Worm (Caenorhabditis elegans) whole organism, young adult: ENCODE measurements around the gene Y51A2B.6.
A peak's percentile ranks its signal among the peaks of the same experiment; 100 is the strongest.

Source experiments
- B0035.1 ChIP-seq: sonication (generic microtip); optimal IDR thresholded peaks from 2 replicates; lab custom pipeline; 2016; ENCODE audit warnings: missing genetic modification characterization, mild to moderate bottlenecking, missing compliant biosample characterization, missing genotype, missing genetic modification reagents
- B0261.1 ChIP-seq: sonication (generic microtip); optimal IDR thresholded peaks from 2 replicates; lab custom pipeline; 2016; ENCODE audit warnings: mild to moderate bottlenecking, missing genetic modification characterization, moderate library complexity, missing compliant biosample characterization
- D2030.7 ChIP-seq: fragments of 200-800 bp; sonication (Bioruptor generic); IDR thresholded peaks from 2 replicates; pipeline ENCODE4 v1.3.6; 2022; ENCODE audit warnings: missing genetic modification reagents, missing genetic modification characterization, missing compliant biosample characterization
- F10E7.11 ChIP-seq: sonication (generic microtip); optimal IDR thresholded peaks from 2 replicates; lab custom pipeline; 2017; ENCODE audit warnings: mild to moderate bottlenecking, missing genetic modification characterization, moderate library complexity, missing compliant biosample characterization
- F22D6.2 ChIP-seq: sonication (generic microtip); optimal IDR thresholded peaks from 2 replicates; lab custom pipeline; 2016; ENCODE audit warnings: mild to moderate bottlenecking, missing genetic modification characterization, missing compliant biosample characterization
- F33H1.4 ChIP-seq: fragments of 200-800 bp; sonication (Bioruptor generic); IDR thresholded peaks from 2 replicates; pipeline ENCODE4 v1.3.6; 2022; ENCODE audit warnings: missing genetic modification reagents, missing genetic modification characterization, missing compliant biosample characterization
- F52B5.7 ChIP-seq: sonication (generic microtip); optimal IDR thresholded peaks from 2 replicates; lab custom pipeline; 2016; ENCODE audit warnings: mild to moderate bottlenecking, missing genetic modification characterization, missing compliant biosample characterization
- F55B11.4 ChIP-seq: sonication (generic microtip); optimal IDR thresholded peaks from 2 replicates; lab custom pipeline; 2016; ENCODE audit warnings: missing compliant biosample characterization, missing genetic modification characterization, borderline replicate concordance; ENCODE audit not compliant: insufficient read depth
- F57A8.1 ChIP-seq: fragments of 200-800 bp; sonication (Bioruptor generic); optimal IDR thresholded peaks from 2 replicates; lab custom pipeline; 2018; ENCODE audit warnings: mild to moderate bottlenecking, missing genetic modification characterization, moderate library complexity, missing compliant biosample characterization
- F57C9.4 ChIP-seq: sonication (generic microtip); optimal IDR thresholded peaks from 2 replicates; lab custom pipeline; 2017; ENCODE audit warnings: mild to moderate bottlenecking, missing genetic modification characterization, missing compliant biosample characterization
- Y67H2A.10 ChIP-seq: fragments of 200-800 bp; sonication (Bioruptor generic); conservative IDR thresholded peaks from 2 replicates; pipeline ENCODE4 v1.3.6; 2022; ENCODE audit warnings: missing genetic modification reagents, missing genetic modification characterization, missing compliant biosample characterization
- Y79H2A.3 ChIP-seq: fragments of 200-800 bp; sonication (Bioruptor generic); conservative IDR thresholded peaks from 2 replicates; pipeline ENCODE4 v1.3.6; 2022; ENCODE audit warnings: missing genetic modification reagents, missing genetic modification characterization, missing compliant biosample characterization
- Y95B8A.8 ChIP-seq: fragments of 200-800 bp; sonication (Bioruptor generic); IDR thresholded peaks from 2 replicates; pipeline ENCODE4 v1.3.6; 2022; ENCODE audit warnings: missing genetic modification reagents, missing genetic modification characterization, missing compliant biosample characterization
- ZK185.1 ChIP-seq: sonication (generic microtip); optimal IDR thresholded peaks from 2 replicates; lab custom pipeline; 2016; ENCODE audit warnings: mild to moderate bottlenecking, missing genetic modification characterization, missing compliant biosample characterization; ENCODE audit not compliant: poor library complexity, severe bottlenecking
- ama-1 ChIP-seq, 3 experiments: fragments of 150-350 bp in 1 of 3; sonication (generic microtip) in 2 of 3; optimal IDR thresholded peaks; 2 replicates each; lab custom pipeline; 2014 to 2018; ENCODE audit warnings: missing biosample characterization in 2 of 3, missing genetic modification characterization in 2 of 3, missing genetic modification reagents in 2 of 3
- bed-1 ChIP-seq: fragments of 200-800 bp; sonication (Bioruptor generic); IDR thresholded peaks from 2 replicates; pipeline ENCODE4 v1.3.6; 2022; ENCODE audit warnings: missing genetic modification reagents, missing genetic modification characterization, missing compliant biosample characterization
- cebp-2 ChIP-seq: fragments of 200-800 bp; sonication (Bioruptor generic); IDR thresholded peaks from 2 replicates; pipeline ENCODE4 v1.3.6; 2022; ENCODE audit warnings: missing genetic modification characterization, missing compliant biosample characterization
- ceh-100 ChIP-seq: fragments of 200-800 bp; sonication (Bioruptor generic); IDR thresholded peaks from 2 replicates; pipeline ENCODE4 v1.3.6; 2022; ENCODE audit warnings: missing genetic modification reagents, missing genetic modification characterization, missing compliant biosample characterization
- ceh-91 ChIP-seq: fragments of 200-800 bp; sonication (Bioruptor generic); IDR thresholded peaks from 2 replicates; pipeline ENCODE4 v1.3.6; 2022; ENCODE audit warnings: missing genetic modification reagents, missing genetic modification characterization, missing compliant biosample characterization
- chd-7 ChIP-seq: sonication (generic microtip); optimal IDR thresholded peaks from 2 replicates; lab custom pipeline; 2016; ENCODE audit warnings: mild to moderate bottlenecking, missing genetic modification characterization, moderate library complexity, missing compliant biosample characterization
- dox-1 ChIP-seq: fragments of 200-800 bp; sonication (Bioruptor generic); IDR thresholded peaks from 2 replicates; pipeline ENCODE4 v1.3.6; 2022; ENCODE audit warnings: missing genetic modification reagents, missing genetic modification characterization, missing compliant biosample characterization
- egl-18 ChIP-seq: fragments of 200-800 bp; sonication (Bioruptor generic); IDR thresholded peaks from 2 replicates; pipeline ENCODE4 v1.3.6; 2022; ENCODE audit warnings: missing genetic modification reagents, missing genetic modification characterization, missing compliant biosample characterization
- egl-44 ChIP-seq: fragments of 200-800 bp; sonication (Bioruptor generic); IDR thresholded peaks from 2 replicates; pipeline ENCODE4 v1.3.6; 2022; ENCODE audit warnings: missing genetic modification reagents, missing genetic modification characterization, missing compliant biosample characterization
- egrh-3 ChIP-seq: fragments of 200-800 bp; sonication (Bioruptor generic); IDR thresholded peaks from 2 replicates; pipeline ENCODE4 v1.3.6; 2022; ENCODE audit warnings: missing genetic modification reagents, missing genetic modification characterization, missing compliant biosample characterization
- him-1 ChIP-seq: sonication (generic microtip); optimal IDR thresholded peaks from 2 replicates; lab custom pipeline; 2016; ENCODE audit warnings: missing genotype, missing genetic modification reagents, missing genetic modification characterization, missing compliant biosample characterization
- hmg-1.2 ChIP-seq: fragments of 200-800 bp; sonication (Bioruptor generic); IDR thresholded peaks from 2 replicates; pipeline ENCODE4 v1.3.6; 2022; ENCODE audit warnings: missing genetic modification reagents, missing genetic modification characterization, missing compliant biosample characterization
- hrde-1 ChIP-seq: sonication (generic microtip); optimal IDR thresholded peaks from 2 replicates; lab custom pipeline; 2016; ENCODE audit warnings: missing genetic modification characterization, mild to moderate bottlenecking, missing compliant biosample characterization, moderate library complexity, missing genotype, missing genetic modification reagents, borderline replicate concordance
- hsf-1 ChIP-seq: fragments of 200-800 bp; sonication (Bioruptor generic); IDR thresholded peaks from 2 replicates; pipeline ENCODE4 v1.3.6; 2022; ENCODE audit warnings: missing genetic modification reagents, missing genetic modification characterization, missing compliant biosample characterization
- lir-1 ChIP-seq: fragments of 200-800 bp; sonication (Bioruptor generic); conservative IDR thresholded peaks from 2 replicates; pipeline ENCODE4 v1.3.6; 2022; ENCODE audit warnings: missing genetic modification reagents, missing genetic modification characterization, missing compliant biosample characterization
- lsl-1 ChIP-seq: fragments of 200-800 bp; sonication (Bioruptor generic); optimal IDR thresholded peaks from 2 replicates; lab custom pipeline; 2018; ENCODE audit warnings: mild to moderate bottlenecking, missing genetic modification characterization, moderate library complexity, missing compliant biosample characterization
- madf-10 ChIP-seq: sonication (generic microtip); optimal IDR thresholded peaks from 2 replicates; lab custom pipeline; 2016; ENCODE audit warnings: mild to moderate bottlenecking, missing genetic modification characterization, missing compliant biosample characterization
- mcd-1 ChIP-seq: fragments of 200-800 bp; sonication (Bioruptor generic); IDR thresholded peaks from 2 replicates; pipeline ENCODE4 v1.3.6; 2022; ENCODE audit warnings: missing genetic modification reagents, missing genetic modification characterization, missing compliant biosample characterization
- nfya-1 ChIP-seq: sonication (generic microtip); optimal IDR thresholded peaks from 2 replicates; lab custom pipeline; 2017; ENCODE audit warnings: antibody characterized with exemption, missing compliant biosample characterization, missing genetic modification characterization, borderline replicate concordance; ENCODE audit not compliant: insufficient read depth
- nfya-2 ChIP-seq: fragments of 200-800 bp; sonication (Bioruptor generic); IDR thresholded peaks from 2 replicates; pipeline ENCODE4 v1.3.6; 2022; ENCODE audit warnings: missing genetic modification reagents, missing genetic modification characterization, missing compliant biosample characterization
- nfyb-1 ChIP-seq: fragments of 200-800 bp; sonication (Bioruptor generic); IDR thresholded peaks from 2 replicates; pipeline ENCODE4 v1.3.6; 2022; ENCODE audit warnings: missing genetic modification reagents, missing genetic modification characterization, missing compliant biosample characterization
- nhr-120 ChIP-seq: fragments of 200-800 bp; sonication (Bioruptor generic); IDR thresholded peaks from 2 replicates; pipeline ENCODE4 v1.3.6; 2022; ENCODE audit warnings: missing genetic modification characterization, missing compliant biosample characterization
- nhr-179 ChIP-seq: sonication (generic microtip); optimal IDR thresholded peaks from 2 replicates; lab custom pipeline; 2016; ENCODE audit warnings: mild to moderate bottlenecking, missing genetic modification characterization, missing compliant biosample characterization
- rcor-1 ChIP-seq: fragments of 200-800 bp; sonication (Bioruptor generic); IDR thresholded peaks from 2 replicates; pipeline ENCODE4 v1.3.6; 2022; ENCODE audit warnings: missing genetic modification reagents, missing genetic modification characterization, missing compliant biosample characterization
- snpc-3.4 ChIP-seq: sonication (generic microtip); optimal IDR thresholded peaks from 2 replicates; lab custom pipeline; 2017; ENCODE audit warnings: missing genetic modification characterization, mild to moderate bottlenecking, missing compliant biosample characterization, antibody characterized with exemption, moderate library complexity, missing genotype, missing genetic modification reagents
- snpc-4 ChIP-seq, 5 experiments: fragments of 150-350 bp in 1 of 5; sonication (generic microtip) in 4 of 5; optimal IDR thresholded peaks; 2 replicates each; lab custom pipeline; 2014 to 2018; ENCODE audit warnings: missing genetic modification characterization in 5 of 5, missing biosample characterization in 3 of 5, antibody characterized with exemption in 2 of 5, mild to moderate bottlenecking in 2 of 5, missing compliant biosample characterization in 2 of 5, missing genotype in 2 of 5, moderate library complexity in 2 of 5, missing genetic modification reagents in 1 of 5
- unc-62 ChIP-seq: fragments of 150-350 bp; optimal IDR thresholded peaks from 2 replicates; lab custom pipeline; 2014; ENCODE audit warnings: missing biosample characterization, missing genetic modification reagents, missing genetic modification characterization
- xnd-1 ChIP-seq: sonication (generic microtip); optimal IDR thresholded peaks from 2 replicates; lab custom pipeline; 2016; ENCODE audit warnings: missing genotype, missing genetic modification reagents, missing genetic modification characterization, missing compliant biosample characterization
- ztf-18 ChIP-seq: sonication (generic microtip); optimal IDR thresholded peaks from 2 replicates; lab custom pipeline; 2016; ENCODE audit warnings: missing genotype, mild to moderate bottlenecking, missing genetic modification characterization, missing compliant biosample characterization

The Y51A2B.6 gene

DNA sequence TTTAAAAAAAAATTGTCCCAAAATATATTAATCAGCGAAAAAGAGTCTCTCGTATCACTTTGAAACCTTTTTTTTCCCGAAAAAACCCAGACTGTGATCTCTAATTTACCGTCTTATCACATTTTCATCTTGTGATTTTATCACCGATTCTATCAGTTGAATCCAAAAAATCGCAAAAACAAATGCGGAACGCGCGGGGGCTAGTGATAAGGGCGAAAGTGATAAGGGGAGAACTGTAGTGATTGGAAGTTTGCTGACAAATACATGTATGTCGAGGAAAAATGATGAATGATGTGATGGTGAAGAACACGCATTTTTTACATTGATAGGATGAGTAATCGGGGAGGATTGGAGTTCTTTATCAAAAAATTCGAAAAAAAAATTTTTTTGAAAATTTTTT lies 48.0 kb downstream of the Y51A2B.6 start (continued):
- no peak for TF ChIP-seq hsf-1
- no peak for TF ChIP-seq hrde-1 (tag; lab: Kevin White, UChicago)
- no peak for TF ChIP-seq nhr-179 (tag; lab: Kevin White, UChicago)
- peak; percentile 25 for TF ChIP-seq unc-62 (GFP tag; lab: Kevin White, UChicago)
- no peak for TF ChIP-seq ZK185.1 (tag; lab: Kevin White, UChicago)
- TF ChIP-seq him-1 = no peak
- TF ChIP-seq ztf-18 (tag; lab: Kevin White, UChicago) = no peak
- peak; percentile 83; the same call in 1 of the 2 replicates for TF ChIP-seq egl-44 (GFP tag; lab: Robert Waterston, UW)
- TF ChIP-seq xnd-1 (tag; lab: Kevin White, UChicago) = no peak
- no peak for TF ChIP-seq nfya-2 (GFP tag; lab: Robert Waterston, UW)
- 0 out of 2 replicates have a peak, but pooled peaks have one; percentile 57 for TF ChIP-seq nfyb-1 (GFP tag; lab: Robert Waterston, UW)
- no peak for TF ChIP-seq B0261.1
- no peak for TF ChIP-seq hmg-1.2 (GFP tag; lab: Robert Waterston, UW)
- no peak for TF ChIP-seq nhr-120 (GFP tag; lab: Robert Waterston, UW)
- no peak for TF ChIP-seq Y67H2A.10 (GFP tag; lab: Robert Waterston, UW)
- no peak for TF ChIP-seq F57C9.4 (tag; lab: Kevin White, UChicago)
- peak; percentile 88 for TF ChIP-seq dox-1
- no peak for TF ChIP-seq F55B11.4 (tag; lab: Kevin White, UChicago)
- peak; percentile 55 for TF ChIP-seq chd-7 (tag; lab: Kevin White, UChicago)
- TF ChIP-seq ceh-91 = no peak
- no peak for TF ChIP-seq F10E7.11
- TF ChIP-seq snpc-3.4 (tag; lab: Kevin White, UChicago) = no peak
- no peak for TF ChIP-seq egl-18 (GFP tag; lab: Robert Waterston, UW)
- no peak for TF ChIP-seq bed-1
- TF ChIP-seq Y79H2A.3 = no peak
- no peak for TF ChIP-seq egrh-3 (GFP tag; lab: Robert Waterston, UW)
- no peak for TF ChIP-seq D2030.7 (GFP tag; lab: Robert Waterston, UW)
- TF ChIP-seq lir-1 (GFP tag; lab: Robert Waterston, UW) = no peak
- TF ChIP-seq ama-1 (optimal IDR thresholded peaks at IDR 0.05; lab: Kevin White, UChicago) = no peak
- TF ChIP-seq ama-1 (GFP tag; optimal IDR thresholded peaks at IDR 0.05; lab: Kevin White, UChicago) = no peak
- TF ChIP-seq F22D6.2 = peak; percentile 73
- TF ChIP-seq Y95B8A.8 (GFP tag; lab: Robert Waterston, UW) = no peak
- no peak for TF ChIP-seq ceh-100 (GFP tag; lab: Robert Waterston, UW)
- no peak for TF ChIP-seq snpc-4 (GFP tag; optimal IDR thresholded peaks at IDR 0.05; lab: Kevin White, UChicago)
- peak in 2 of 4 experiments; percentile 5 to 76 for TF ChIP-seq snpc-4 (tag; optimal IDR thresholded peaks at IDR 0.05; lab: Kevin White, UChicago)
- TF ChIP-seq cebp-2 (GFP tag; lab: Robert Waterston, UW) = no peak
- TF ChIP-seq F52B5.7 = no peak
- TF ChIP-seq F57A8.1 = no peak
- TF ChIP-seq mcd-1 = peak; percentile 53
- no peak for TF ChIP-seq nfya-1 (tag; lab: Kevin White, UChicago)
- TF ChIP-seq F33H1.4 (GFP tag; lab: Robert Waterston, UW) = no peak
- no peak for TF ChIP-seq lsl-1
- TF ChIP-seq rcor-1 (GFP tag; lab: Robert Waterston, UW) = no peak
- TF ChIP-seq madf-10 (tag; lab: Kevin White, UChicago) = peak; percentile 40
- TF ChIP-seq B0035.1 (tag; lab: Kevin White, UChicago) = no peak
